Fruit fly (Drosophila melanogaster): ENCODE data around the gene Jasper.

DNA sequence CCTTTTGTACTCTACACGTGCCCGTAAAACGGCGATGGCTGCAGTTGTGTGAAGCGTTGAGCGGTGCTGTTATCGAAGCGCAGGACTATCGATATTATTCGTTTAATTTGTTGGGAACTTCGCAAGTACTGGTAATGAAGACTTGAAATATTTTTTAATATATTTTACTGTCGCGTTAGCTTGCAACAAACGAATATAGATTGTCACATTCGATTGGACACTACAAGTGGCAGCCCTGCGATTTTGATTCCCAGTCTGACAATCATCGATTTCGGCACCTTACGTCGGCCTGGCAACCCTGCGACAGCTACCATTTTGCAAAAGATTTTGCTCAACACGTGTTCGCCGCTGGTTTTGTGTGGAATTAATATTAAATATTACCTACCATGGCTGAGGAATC, 47.7 kb upstream of the Jasper start, which contains the start of the genes Nlp and Nph:
- TF ChIP-seq achi (GFP tag; optimal IDR thresholded peaks at IDR 0.05) (no peak), Eip78C (GFP tag) (peak; percentile 44)

Data from whole organism, prepupa.